Worm (Caenorhabditis elegans) whole organism, L2 larva: Measurements from ENCODE around the gene str-225.

Source experiments
- C34F6.9 ChIP-seq: fragments of 150-350 bp; optimal IDR thresholded peaks from 2 replicates; lab custom pipeline; 2014; ENCODE audit warnings: missing biosample characterization, missing genetic modification characterization
- alr-1 ChIP-seq: fragments of 150-350 bp; optimal IDR thresholded peaks from 2 replicates; lab custom pipeline; 2014; ENCODE audit warnings: missing biosample characterization, missing genetic modification characterization
- aly-2 ChIP-seq: fragments of 150-350 bp; optimal IDR thresholded peaks from 2 replicates; lab custom pipeline; 2014; ENCODE audit warnings: missing biosample characterization, missing genetic modification characterization
- fos-1 ChIP-seq: fragments of 150-350 bp; optimal IDR thresholded peaks from 2 replicates; lab custom pipeline; 2014; ENCODE audit warnings: missing biosample characterization, missing genetic modification characterization
- lin-39 ChIP-seq: fragments of 150-350 bp; optimal IDR thresholded peaks from 2 replicates; lab custom pipeline; 2014; ENCODE audit warnings: missing biosample characterization, missing genetic modification reagents, missing genetic modification characterization
- nhr-25 ChIP-seq: fragments of 150-350 bp; sonication (generic microtip); optimal IDR thresholded peaks from 3 replicates; lab custom pipeline; 2014; ENCODE audit warnings: missing biosample characterization, missing genetic modification characterization
- nhr-6 ChIP-seq: fragments of 150-350 bp; optimal IDR thresholded peaks from 2 replicates; lab custom pipeline; 2014; ENCODE audit warnings: missing biosample characterization, missing genetic modification characterization
- nhr-77 ChIP-seq: fragments of 150-350 bp; optimal IDR thresholded peaks from 2 replicates; lab custom pipeline; 2014; ENCODE audit warnings: missing biosample characterization, missing genetic modification characterization
- zag-1 ChIP-seq: fragments of 150-350 bp; optimal IDR thresholded peaks from 2 replicates; lab custom pipeline; 2014; ENCODE audit warnings: missing biosample characterization, missing genetic modification characterization

DNA sequence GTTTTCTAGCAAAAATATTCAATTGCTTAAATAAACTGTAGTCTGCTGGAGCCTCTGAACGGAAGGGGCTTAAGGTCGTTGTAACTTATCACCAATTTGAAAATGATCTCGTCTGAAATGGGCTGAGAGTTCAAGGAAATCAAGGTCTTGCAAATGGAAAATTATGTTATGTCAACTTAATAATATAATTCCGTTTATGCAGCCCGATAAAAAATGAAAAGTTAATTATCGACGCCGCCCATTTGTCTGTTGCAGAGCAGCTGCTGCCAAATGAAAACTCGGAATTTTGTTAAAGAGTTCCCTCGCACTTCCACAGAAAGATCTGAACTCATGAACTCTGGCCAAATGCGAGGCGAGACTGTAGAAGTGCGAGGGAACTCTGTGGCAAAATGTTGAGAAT is 33.5 kb downstream of the str-225 start, which contains the start of gene srbc-67:
- TF ChIP-seq aly-2 (tag; lab: Kevin White, UChicago) (no peak), zag-1 (tag; lab: Kevin White, UChicago) (no peak), nhr-25 (tag; lab: Kevin White, UChicago) (no peak), lin-39 (tag; lab: Kevin White, UChicago) (no peak), C34F6.9 (tag; lab: Kevin White, UChicago) (no peak), alr-1 (tag; lab: Kevin White, UChicago) (no peak), fos-1 (tag; lab: Kevin White, UChicago) (no peak), nhr-77 (tag; lab: Kevin White, UChicago) (no peak), nhr-6 (tag; lab: Kevin White, UChicago) (no peak)
